Fruit fly (Drosophila melanogaster): ENCODE results near the gene beta-Man.
A peak's percentile ranks its signal among the peaks of the same experiment; 100 is the strongest.

beta-Man gene

DNA sequence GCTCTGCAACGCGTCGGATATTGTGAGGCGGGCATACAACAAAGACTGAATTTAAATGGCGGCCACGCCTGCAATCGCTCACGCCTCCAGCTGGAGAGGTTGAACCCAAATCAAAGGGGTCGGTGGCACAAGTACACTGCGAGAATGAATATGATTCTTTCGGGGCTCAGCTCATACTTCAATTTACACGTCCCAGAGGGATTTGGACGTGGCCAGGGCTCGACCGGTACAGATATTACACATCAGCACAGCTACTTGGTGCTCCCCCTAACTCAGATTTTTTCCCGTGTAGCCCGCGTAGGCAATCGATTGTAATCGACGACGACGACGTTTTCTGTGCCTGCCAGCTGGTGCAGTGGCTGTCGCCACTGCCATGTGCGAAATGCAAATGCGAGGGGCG, 17.0 kb downstream of the beta-Man start (continued):
- TF ChIP-seq fu2 (GFP tag; optimal IDR thresholded peaks at IDR 0.05) (peak; percentile 61), CG14050 (GFP tag; IDR thresholded peaks at IDR 0.05) (peak; percentile 77), gfzf (GFP tag; optimal IDR thresholded peaks at IDR 0.05) (no peak), pfk (GFP tag; optimal IDR thresholded peaks at IDR 0.05) (no peak), en (GFP tag; optimal IDR thresholded peaks at IDR 0.05) (peak; percentile 46), CG16813 (GFP tag; IDR thresholded peaks at IDR 0.05; ENCODE audit: partially characterized antibody) (no peak), gsb-n (tag; optimal IDR thresholded peaks at IDR 0.05) (peak; percentile 48), CG11398 (GFP tag; optimal IDR thresholded peaks at IDR 0.05) (peak; percentile 68), repo (GFP tag; optimal IDR thresholded peaks at IDR 0.05) (peak; percentile 67), fd64A (GFP tag; optimal IDR thresholded peaks at IDR 0.05) (peak; percentile 35), CG15011 (GFP tag; optimal IDR thresholded peaks at IDR 0.05) (no peak), CG17328 (GFP tag; IDR thresholded peaks at IDR 0.05) (peak; percentile 86), zfh1 (GFP tag; IDR thresholded peaks at IDR 0.05) (peak; percentile 93), gsb (GFP tag; IDR thresholded peaks at IDR 0.05) (peak; percentile 74), Hsf (GFP tag; optimal IDR thresholded peaks at IDR 0.05) (peak; percentile 71), pnt (GFP tag; optimal IDR thresholded peaks at IDR 0.05) (peak; percentile 83), sima (GFP tag; optimal IDR thresholded peaks at IDR 0.05) (no peak), trem (tag; optimal IDR thresholded peaks at IDR 0.05) (peak; percentile 31), CG17829 (tag; optimal IDR thresholded peaks at IDR 0.05) (peak; percentile 73), tin (GFP tag; optimal IDR thresholded peaks at IDR 0.05) (peak; percentile 86), Hmx (GFP tag; optimal IDR thresholded peaks at IDR 0.05) (no peak), CG15269 (tag; optimal IDR thresholded peaks at IDR 0.05) (peak; percentile 84), CG8290 (GFP tag; optimal IDR thresholded peaks at IDR 0.05) (no peak), CG8290 (tag; optimal IDR thresholded peaks at IDR 0.05) (peak in 1 of 2 experiments; percentile 95), CG32767 (GFP tag; IDR thresholded peaks at IDR 0.05) (peak; percentile 41; the same call in 1 of the 2 replicates), Rfx (GFP tag; IDR thresholded peaks at IDR 0.05) (peak; percentile 88), Stat92E (GFP tag; optimal IDR thresholded peaks at IDR 0.05) (no peak), NC2β (GFP tag; optimal IDR thresholded peaks at IDR 0.05) (peak; percentile 58), CG12071 (GFP tag; optimal IDR thresholded peaks at IDR 0.05) (peak; percentile 76), CG8281 (tag; optimal IDR thresholded peaks at IDR 0.05) (peak; percentile 36), Blimp-1 (GFP tag; optimal IDR thresholded peaks at IDR 0.05) (peak; percentile 63), CG17186 (GFP tag; optimal IDR thresholded peaks at IDR 0.05) (peak; percentile 44), salm (tag; optimal IDR thresholded peaks at IDR 0.05) (peak; percentile 60), Drgx (GFP tag; IDR thresholded peaks at IDR 0.05) (peak; percentile 94), Ets97D (GFP tag; optimal IDR thresholded peaks at IDR 0.05) (no peak), CG11504 (tag; optimal IDR thresholded peaks at IDR 0.05) (peak; percentile 88), Camta (GFP tag; optimal IDR thresholded peaks at IDR 0.05) (peak; percentile 60), vnd (GFP tag; IDR thresholded peaks at IDR 0.05; ENCODE audit: partially characterized antibody) (no peak), CG14965 (GFP tag; optimal IDR thresholded peaks at IDR 0.05; ENCODE audit: borderline replicate concordance) (no peak), usp (GFP tag; optimal IDR thresholded peaks at IDR 0.05) (no peak), CG9727 (GFP tag; optimal IDR thresholded peaks at IDR 0.05) (peak; percentile 47), CG16815 (GFP tag; optimal IDR thresholded peaks at IDR 0.05) (peak; percentile 42), sens-2 (GFP tag; IDR thresholded peaks at IDR 0.05) (peak; percentile 69), H15 (GFP tag; IDR thresholded peaks at IDR 0.05) (peak; percentile 89), hth (optimal IDR thresholded peaks at IDR 0.05) (no peak), H2.0 (GFP tag; IDR thresholded peaks at IDR 0.05) (peak; percentile 85), odd (GFP tag; optimal IDR thresholded peaks at IDR 0.05) (peak; percentile 51), CG8089 (GFP tag; optimal IDR thresholded peaks at IDR 0.05) (peak; percentile 77), pros (GFP tag; optimal IDR thresholded peaks at IDR 0.05) (no peak), CG7839 (tag; optimal IDR thresholded peaks at IDR 0.05) (peak; percentile 84), CG7745 (tag; optimal IDR thresholded peaks at IDR 0.05) (no peak), CG12769 (tag; optimal IDR thresholded peaks at IDR 0.05) (peak; percentile 86)
